Worm (Caenorhabditis elegans): ENCODE data around the gene Y58A7A.3.

Y58A7A.3 gene

DNA sequence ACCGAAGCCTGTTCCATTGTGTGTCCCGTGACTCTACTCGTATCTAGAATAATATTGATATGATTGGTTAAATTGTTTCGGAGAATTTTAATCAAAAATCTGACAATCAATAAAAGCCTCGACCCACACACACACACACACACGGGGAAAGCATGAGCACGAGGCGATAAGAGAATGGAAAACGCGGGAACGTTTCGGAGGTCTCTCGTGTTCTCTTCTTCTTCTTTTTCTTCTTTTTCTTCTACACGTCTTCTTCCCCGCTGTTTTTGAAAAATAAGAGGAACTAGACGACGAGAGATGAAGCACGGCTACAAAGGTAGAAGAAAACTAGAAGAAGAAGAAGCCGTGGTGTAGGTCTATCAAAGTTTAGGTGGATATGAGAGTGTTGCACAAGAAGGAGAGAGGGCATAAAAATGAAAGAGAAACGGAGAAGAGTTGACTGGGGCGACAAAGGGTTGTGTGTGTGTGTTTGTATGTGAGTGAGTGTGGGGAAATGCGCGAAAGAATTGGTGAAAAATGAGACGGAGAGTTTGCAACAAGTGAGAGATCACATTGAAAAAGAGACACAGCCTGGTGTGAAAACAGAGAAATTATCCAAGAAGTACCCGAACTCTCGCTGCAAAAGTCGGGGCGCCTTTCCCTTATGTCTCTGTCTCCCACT lies 15.8 kb downstream of the Y58A7A.3 start, which contains the start of gene mlk-1 (continued):
- TF ChIP-seq egl-27 (tag; optimal IDR thresholded peaks at IDR 0.05) (no peak), ama-1 (optimal IDR thresholded peaks at IDR 0.05) (peak; percentile 68), peb-1 (tag; optimal IDR thresholded peaks at IDR 0.05) (no peak), nhr-21 (tag; optimal IDR thresholded peaks at IDR 0.05) (peak; percentile 46)

DNA sequence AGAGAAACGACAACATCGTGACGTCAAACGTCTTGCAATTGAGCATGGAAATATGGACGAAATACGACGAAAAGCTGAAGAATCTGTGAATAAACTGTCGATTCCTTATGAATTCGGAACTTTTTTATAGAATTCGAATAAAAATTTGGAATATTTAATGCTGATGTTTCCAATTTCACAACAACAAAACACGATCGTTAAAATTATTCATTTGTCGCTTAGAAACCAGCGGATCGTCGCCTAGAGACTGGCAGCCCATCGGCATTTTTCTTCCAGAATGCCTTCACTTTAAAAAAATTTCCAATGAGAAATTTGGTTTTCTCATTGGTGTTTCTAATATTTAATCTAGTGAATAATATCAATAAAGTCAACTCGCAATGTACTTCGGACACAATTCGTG lies 27.4 kb downstream of the Y58A7A.3 start, which contains the start of gene cwp-4:
Gene cwp-4 (plus strand): TSS at position 301 of the 400 bp plus-strand sequence.
- TF ChIP-seq nhr-12 (tag; optimal IDR thresholded peaks at IDR 0.05): no peak
- TF ChIP-seq ztf-4 (tag; optimal IDR thresholded peaks at IDR 0.05): no peak
- TF ChIP-seq lin-13 (GFP tag; optimal IDR thresholded peaks at IDR 0.05): no peak
- no peak for TF ChIP-seq gmeb-1 (tag; optimal IDR thresholded peaks at IDR 0.05)
- TF ChIP-seq ZK546.5 (tag; optimal IDR thresholded peaks at IDR 0.05): no peak
- TF ChIP-seq nhr-25 (tag; optimal IDR thresholded peaks at IDR 0.05): no peak
- TF ChIP-seq mbf-1 (tag; optimal IDR thresholded peaks at IDR 0.05): no peak
- no peak for TF ChIP-seq snpc-4 (tag; optimal IDR thresholded peaks at IDR 0.05)
- TF ChIP-seq lsy-2 (tag; optimal IDR thresholded peaks at IDR 0.05): no peak
- no peak for TF ChIP-seq nhr-237 (tag; optimal IDR thresholded peaks at IDR 0.05)
- TF ChIP-seq nhr-23 (tag; optimal IDR thresholded peaks at IDR 0.05): no peak
- no peak for TF ChIP-seq zag-1 (tag; optimal IDR thresholded peaks at IDR 0.05)
- TF ChIP-seq C34F6.9 (tag; optimal IDR thresholded peaks at IDR 0.05): no peak
- no peak for TF ChIP-seq crh-2 (tag; optimal IDR thresholded peaks at IDR 0.05)
- TF ChIP-seq sma-3 (GFP tag; optimal IDR thresholded peaks at IDR 0.05): no peak
- no peak for TF ChIP-seq ztf-1 (GFP tag; conservative IDR thresholded peaks at IDR 0.05)
- TF ChIP-seq ceh-82 (tag; optimal IDR thresholded peaks at IDR 0.05): no peak

DNA sequence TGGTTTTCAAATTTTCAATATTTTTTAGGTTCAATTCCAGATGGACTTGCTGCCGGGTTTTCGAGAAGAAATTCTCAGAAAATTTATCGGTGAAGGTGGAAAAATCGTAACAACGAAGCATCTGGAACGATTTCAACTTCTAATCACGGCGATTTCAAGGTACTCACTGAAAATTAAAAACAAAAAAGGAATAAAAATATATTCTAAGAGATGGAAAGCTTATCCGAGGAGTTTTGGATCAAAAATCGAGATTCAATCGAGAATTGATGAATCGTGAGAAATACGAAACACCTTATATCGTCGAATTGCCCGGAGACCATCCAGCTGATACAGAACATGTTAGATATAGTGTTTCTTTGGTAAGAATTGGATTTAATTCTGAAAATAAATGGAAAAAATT lies 28.5 kb downstream of the Y58A7A.3 start, which contains the start of gene K11D12.12:
Gene K11D12.12 (plus strand): TSS at position 29 of the 400 bp plus-strand sequence.
- TF ChIP-seq mdl-1 (tag; optimal IDR thresholded peaks at IDR 0.05): no peak
- no peak for TF ChIP-seq R02D3.7 (tag; optimal IDR thresholded peaks at IDR 0.05)
- TF ChIP-seq nhr-12 (tag; optimal IDR thresholded peaks at IDR 0.05): no peak
- no peak for TF ChIP-seq sma-9 (GFP tag; optimal IDR thresholded peaks at IDR 0.05)
- no peak for TF ChIP-seq sma-9 (tag; optimal IDR thresholded peaks at IDR 0.05)
- TF ChIP-seq unc-55 (GFP tag; optimal IDR thresholded peaks at IDR 0.05): no peak
- no peak for TF ChIP-seq fos-1 (tag; optimal IDR thresholded peaks at IDR 0.05)
- no peak for TF ChIP-seq alr-1 (tag; optimal IDR thresholded peaks at IDR 0.05)
- TF ChIP-seq nhr-10 (tag; optimal IDR thresholded peaks at IDR 0.05): no peak
- TF ChIP-seq C34F6.9 (tag; optimal IDR thresholded peaks at IDR 0.05): no peak
- no peak for TF ChIP-seq nhr-237 (tag; optimal IDR thresholded peaks at IDR 0.05)
- no peak for TF ChIP-seq nhr-11 (tag; optimal IDR thresholded peaks at IDR 0.05)
- no peak for TF ChIP-seq mab-5 (tag; optimal IDR thresholded peaks at IDR 0.05)
- TF ChIP-seq skn-1 (tag; optimal IDR thresholded peaks at IDR 0.05): no peak
- TF ChIP-seq blmp-1 (tag; optimal IDR thresholded peaks at IDR 0.05; ENCODE audit: insufficient read depth): no peak
- TF ChIP-seq unc-62 (GFP tag; optimal IDR thresholded peaks at IDR 0.05): no peak
- no peak for TF ChIP-seq elt-3 (tag; optimal IDR thresholded peaks at IDR 0.05)
- no peak for TF ChIP-seq sem-4 (tag; optimal IDR thresholded peaks at IDR 0.05)
- TF ChIP-seq nhr-77 (tag; optimal IDR thresholded peaks at IDR 0.05): no peak
- no peak for TF ChIP-seq Y55F3AM.14 (GFP tag; optimal IDR thresholded peaks at IDR 0.05)
- no peak for TF ChIP-seq zag-1 (tag; optimal IDR thresholded peaks at IDR 0.05)

DNA sequence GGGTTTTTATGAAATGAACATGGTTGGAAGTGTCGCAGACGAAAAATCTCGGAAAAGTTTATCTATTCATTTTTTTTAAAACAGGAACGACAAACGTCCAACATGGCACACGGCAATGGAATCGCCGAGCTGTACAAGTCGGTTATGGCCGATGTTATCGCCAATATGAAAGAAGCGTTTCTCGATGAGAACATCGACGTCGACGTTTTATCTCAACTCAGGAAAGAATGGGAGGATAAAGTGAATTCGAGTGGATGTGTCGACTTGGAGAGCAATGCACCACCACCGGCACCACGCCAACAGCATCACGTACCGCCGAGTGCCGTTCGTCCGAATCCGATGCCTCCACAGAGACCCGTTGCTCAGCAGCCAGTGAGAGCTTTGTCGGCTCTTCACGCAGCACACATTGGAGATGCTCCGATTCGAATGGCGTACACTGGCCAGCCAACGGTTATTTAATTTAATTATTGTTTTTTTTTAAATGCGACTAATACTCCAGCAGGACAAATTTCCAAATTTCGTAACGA lies 30.6 kb downstream of the Y58A7A.3 start:
- TF ChIP-seq sma-9 (GFP tag; optimal IDR thresholded peaks at IDR 0.05): peak; percentile 3
- TF ChIP-seq sma-9 (tag; optimal IDR thresholded peaks at IDR 0.05): no peak
- no peak for TF ChIP-seq zag-1 (tag; optimal IDR thresholded peaks at IDR 0.05)
- no peak for TF ChIP-seq mab-5 (tag; optimal IDR thresholded peaks at IDR 0.05)
- no peak for TF ChIP-seq mbf-1 (tag; optimal IDR thresholded peaks at IDR 0.05)
- TF ChIP-seq lsy-2 (tag; optimal IDR thresholded peaks at IDR 0.05): no peak
- TF ChIP-seq crh-2 (tag; optimal IDR thresholded peaks at IDR 0.05): no peak

Data from whole organism, L2 larva.